Worm (Caenorhabditis elegans): ENCODE data around the gene rps-28.

DNA sequence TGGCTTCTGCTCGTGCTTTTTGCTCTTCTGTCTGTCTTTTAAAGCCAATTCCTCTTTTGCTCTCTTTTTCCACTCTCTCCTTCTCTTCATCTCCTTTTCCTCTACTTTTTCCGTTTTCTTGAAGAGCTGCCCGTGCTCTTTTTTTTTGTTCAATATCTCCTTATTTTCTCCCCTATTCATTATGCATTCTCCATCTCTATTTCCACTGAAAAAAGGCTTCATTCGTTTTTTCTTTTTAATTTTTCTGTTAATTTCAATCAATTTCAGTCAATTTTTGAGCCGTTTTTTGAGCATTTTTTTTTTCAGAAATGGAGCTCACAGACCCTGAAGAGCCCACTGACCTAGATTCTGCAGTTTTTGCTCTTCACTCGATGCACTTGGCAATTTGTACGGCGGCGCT, 12.9 kb downstream of the rps-28 start, which contains the start of gene Y41D4B.1:
- TF ChIP-seq nhr-12 (tag; optimal IDR thresholded peaks at IDR 0.05) (no peak), ama-1 (optimal IDR thresholded peaks at IDR 0.05) (no peak), skn-1 (tag; optimal IDR thresholded peaks at IDR 0.05) (no peak), nhr-77 (tag; optimal IDR thresholded peaks at IDR 0.05) (no peak), snpc-4 (tag; optimal IDR thresholded peaks at IDR 0.05) (no peak), pha-4 (tag; optimal IDR thresholded peaks at IDR 0.05) (no peak), ztf-4 (tag; optimal IDR thresholded peaks at IDR 0.05) (no peak), elt-1 (tag; optimal IDR thresholded peaks at IDR 0.05) (no peak), ceh-9 (tag; optimal IDR thresholded peaks at IDR 0.05) (no peak), nhr-237 (tag; optimal IDR thresholded peaks at IDR 0.05) (no peak)

Data from whole organism, L3 larva.